Worm (Caenorhabditis elegans) whole organism, L4/young adult: ENCODE data around the gene alh-9.

Source experiments
- W03F9.2 ChIP-seq: fragments of 150-350 bp; optimal IDR thresholded peaks from 2 replicates; lab custom pipeline; 2014; ENCODE audit warnings: missing biosample characterization, missing genetic modification characterization
- dao-5 ChIP-seq: sonication (generic microtip); optimal IDR thresholded peaks from 2 replicates; lab custom pipeline; 2016; ENCODE audit warnings: missing genotype, missing genetic modification characterization, moderate library complexity, missing compliant biosample characterization
- him-1 ChIP-seq: sonication (generic microtip); optimal IDR thresholded peaks from 2 replicates; lab custom pipeline; 2016; ENCODE audit warnings: missing genotype, missing genetic modification reagents, missing genetic modification characterization, missing compliant biosample characterization

ce11 chrIII:5906749-5907148 lies 50.9 kb downstream of the alh-9 start, which contains the start of gene erd-2.2:
- TF ChIP-seq W03F9.2 (tag; lab: Kevin White, UChicago) (no peak), dao-5 (tag; lab: Kevin White, UChicago) (no peak), him-1 (tag; lab: Kevin White, UChicago) (no peak)
